Worm (Caenorhabditis elegans) whole organism, young adult: ENCODE data around the gene msp-40.

Experiments
- Y53G8AR.9 ChIP-seq: fragments of 200-800 bp; sonication (Bioruptor generic); conservative IDR thresholded peaks from 2 replicates; pipeline ENCODE4 v1.3.6; 2022; ENCODE audit warnings: missing genetic modification reagents, missing genetic modification characterization, missing compliant biosample characterization
- ama-1 ChIP-seq, 3 experiments: fragments of 150-350 bp in 1 of 3; sonication (generic microtip) in 2 of 3; optimal IDR thresholded peaks; 2 replicates each; lab custom pipeline; 2014 to 2018; ENCODE audit warnings: missing biosample characterization in 2 of 3, missing genetic modification characterization in 2 of 3, missing genetic modification reagents in 2 of 3
- atf-7 ChIP-seq: sonication (generic microtip); optimal IDR thresholded peaks from 2 replicates; lab custom pipeline; 2017; ENCODE audit warnings: mild to moderate bottlenecking, missing genetic modification characterization, missing compliant biosample characterization
- attf-5 ChIP-seq: fragments of 200-800 bp; sonication (Bioruptor generic); optimal IDR thresholded peaks from 2 replicates; lab custom pipeline; 2018; ENCODE audit warnings: mild to moderate bottlenecking, missing genetic modification characterization, missing compliant biosample characterization
- bed-1 ChIP-seq: fragments of 200-800 bp; sonication (Bioruptor generic); IDR thresholded peaks from 2 replicates; pipeline ENCODE4 v1.3.6; 2022; ENCODE audit warnings: missing genetic modification reagents, missing genetic modification characterization, missing compliant biosample characterization
- ceh-100 ChIP-seq: fragments of 200-800 bp; sonication (Bioruptor generic); IDR thresholded peaks from 2 replicates; pipeline ENCODE4 v1.3.6; 2022; ENCODE audit warnings: missing genetic modification reagents, missing genetic modification characterization, missing compliant biosample characterization
- ceh-27 ChIP-seq: fragments of 200-800 bp; sonication (Bioruptor generic); optimal IDR thresholded peaks from 2 replicates; lab custom pipeline; 2018; ENCODE audit warnings: mild to moderate bottlenecking, missing genetic modification characterization, moderate library complexity, missing compliant biosample characterization
- lsy-27 ChIP-seq: sonication (generic microtip); optimal IDR thresholded peaks from 2 replicates; lab custom pipeline; 2017; ENCODE audit warnings: missing genetic modification characterization, mild to moderate bottlenecking, missing compliant biosample characterization, antibody characterized with exemption, missing genotype, borderline replicate concordance; ENCODE audit not compliant: insufficient read depth
- madf-10 ChIP-seq: sonication (generic microtip); optimal IDR thresholded peaks from 2 replicates; lab custom pipeline; 2016; ENCODE audit warnings: mild to moderate bottlenecking, missing genetic modification characterization, missing compliant biosample characterization
- snpc-4 ChIP-seq, 5 experiments: fragments of 150-350 bp in 1 of 5; sonication (generic microtip) in 4 of 5; optimal IDR thresholded peaks; 2 replicates each; lab custom pipeline; 2014 to 2018; ENCODE audit warnings: missing genetic modification characterization in 5 of 5, missing biosample characterization in 3 of 5, antibody characterized with exemption in 2 of 5, mild to moderate bottlenecking in 2 of 5, missing compliant biosample characterization in 2 of 5, missing genotype in 2 of 5, moderate library complexity in 2 of 5, missing genetic modification reagents in 1 of 5
- unc-62 ChIP-seq: fragments of 150-350 bp; optimal IDR thresholded peaks from 2 replicates; lab custom pipeline; 2014; ENCODE audit warnings: missing biosample characterization, missing genetic modification reagents, missing genetic modification characterization

DNA sequence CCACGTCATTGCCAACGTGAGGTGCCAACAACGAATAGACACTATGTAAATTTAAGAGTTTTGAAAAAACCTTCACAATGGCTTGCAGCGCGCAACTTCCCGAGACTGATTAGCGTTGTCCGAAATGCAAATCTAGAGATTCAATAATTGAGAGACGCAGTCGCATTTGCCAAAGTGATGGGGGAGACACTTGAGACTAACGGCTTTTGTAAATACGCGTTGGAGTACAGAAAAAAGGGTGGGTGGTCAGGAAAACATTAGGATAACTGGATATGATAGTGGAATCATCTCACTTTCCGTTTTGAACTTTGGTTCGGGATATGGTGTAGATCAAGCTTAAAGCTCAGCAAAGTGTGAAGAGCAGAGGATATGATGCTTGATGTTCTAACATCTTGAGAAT, 45.5 kb upstream of the msp-40 start:
- TF ChIP-seq unc-62 (GFP tag; lab: Kevin White, UChicago) (no peak), bed-1 (no peak), Y53G8AR.9 (GFP tag; lab: Robert Waterston, UW) (no peak), atf-7 (tag; lab: Kevin White, UChicago) (no peak), lsy-27 (tag; lab: Kevin White, UChicago) (no peak), ama-1 (optimal IDR thresholded peaks at IDR 0.05; lab: Kevin White, UChicago) (no peak), ama-1 (GFP tag; optimal IDR thresholded peaks at IDR 0.05; lab: Kevin White, UChicago) (no peak), snpc-4 (GFP tag; optimal IDR thresholded peaks at IDR 0.05; lab: Kevin White, UChicago) (no peak), snpc-4 (tag; optimal IDR thresholded peaks at IDR 0.05; lab: Kevin White, UChicago) (no peak), ceh-100 (GFP tag; lab: Robert Waterston, UW) (no peak), madf-10 (tag; lab: Kevin White, UChicago) (no peak), attf-5 (no peak), ceh-27 (GFP tag; lab: Kevin White, UChicago) (no peak)
